Fruit fly (Drosophila melanogaster) S2 (cell line): ENCODE results near the gene Amun.

Source experiments
- CG8478 ChIP-seq: fragments of >200 bp; optimal IDR thresholded peaks from 2 replicates; lab custom pipeline; 2018
- CTCF ChIP-seq, 2 experiments: fragments of >200 bp; optimal IDR thresholded peaks; 2 replicates each; lab custom pipeline; 2018

DNA sequence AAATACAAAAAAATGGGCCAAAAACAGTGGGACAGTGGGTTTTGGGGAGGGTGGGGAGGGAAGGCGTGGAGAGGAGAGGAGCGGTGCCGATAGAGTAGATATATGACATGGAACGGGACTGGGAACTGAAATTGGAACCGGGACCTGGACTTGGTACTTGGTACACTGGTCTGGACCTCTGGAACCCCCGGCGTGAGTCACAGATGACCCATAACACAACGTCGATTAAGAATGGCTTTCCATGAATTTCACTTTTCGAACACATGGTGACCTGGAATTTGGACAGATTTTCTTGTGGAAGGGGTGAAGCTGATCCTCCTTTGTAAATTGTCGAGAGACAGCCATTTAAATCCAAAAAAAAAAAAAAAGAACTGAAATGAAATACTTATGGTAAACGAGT lies 28.7 kb downstream of the Amun start:
- TF ChIP-seq CTCF (optimal IDR thresholded peaks at IDR 0.05; lab: Kevin White, UChicago) (no peak), CG8478 (no peak)
